Worm (Caenorhabditis elegans): Measurements from ENCODE around the gene T28F3.11.

T28F3.11 gene

DNA sequence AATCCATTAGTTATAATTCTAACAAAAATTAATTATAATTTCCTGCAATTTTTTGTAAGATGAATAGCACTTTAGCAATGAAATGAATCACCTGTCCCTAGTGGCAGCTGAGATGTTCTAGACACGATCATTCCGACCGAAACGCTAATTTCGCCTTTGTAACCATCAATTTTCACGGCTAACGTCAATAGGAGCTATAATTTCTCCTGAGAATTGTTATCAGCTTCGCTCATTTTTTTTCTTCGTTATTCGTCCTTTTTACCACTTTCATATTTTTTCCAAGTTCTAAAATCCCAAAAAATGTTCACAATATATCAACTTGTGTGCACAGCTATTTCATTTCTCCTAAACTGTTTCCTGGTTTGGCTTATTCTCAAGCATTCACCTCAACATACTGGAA, 26.2 kb downstream of the T28F3.11 start, which contains the start of gene str-187:
Gene str-187 (plus strand): TSS at position 301 of the 400 bp plus-strand sequence.
- TF ChIP-seq hlh-15 (tag; optimal IDR thresholded peaks at IDR 0.05): no peak
- TF ChIP-seq sox-4 (tag; optimal IDR thresholded peaks at IDR 0.05): no peak
- no peak for TF ChIP-seq unc-42 (tag; optimal IDR thresholded peaks at IDR 0.05)
- no peak for TF ChIP-seq madf-2 (tag; optimal IDR thresholded peaks at IDR 0.05)
- no peak for TF ChIP-seq eyg-1 (tag; optimal IDR thresholded peaks at IDR 0.05)
- TF ChIP-seq ceh-48 (tag; optimal IDR thresholded peaks at IDR 0.05): no peak
- no peak for TF ChIP-seq zip-5 (tag; optimal IDR thresholded peaks at IDR 0.05)
- TF ChIP-seq hlh-8 (tag; optimal IDR thresholded peaks at IDR 0.05): no peak
- TF ChIP-seq ztf-16 (tag; optimal IDR thresholded peaks at IDR 0.05): no peak
- TF ChIP-seq odd-2 (tag; optimal IDR thresholded peaks at IDR 0.05): no peak
- TF ChIP-seq ttx-3 (tag; optimal IDR thresholded peaks at IDR 0.05): no peak
- TF ChIP-seq ceh-9 (tag; optimal IDR thresholded peaks at IDR 0.05): no peak
- no peak for TF ChIP-seq fkh-10 (GFP tag; optimal IDR thresholded peaks at IDR 0.05)
- TF ChIP-seq gmeb-2 (tag; optimal IDR thresholded peaks at IDR 0.05): no peak
- no peak for TF ChIP-seq fkh-6 (tag; optimal IDR thresholded peaks at IDR 0.05)
- TF ChIP-seq ceh-24 (tag; optimal IDR thresholded peaks at IDR 0.05): no peak

DNA sequence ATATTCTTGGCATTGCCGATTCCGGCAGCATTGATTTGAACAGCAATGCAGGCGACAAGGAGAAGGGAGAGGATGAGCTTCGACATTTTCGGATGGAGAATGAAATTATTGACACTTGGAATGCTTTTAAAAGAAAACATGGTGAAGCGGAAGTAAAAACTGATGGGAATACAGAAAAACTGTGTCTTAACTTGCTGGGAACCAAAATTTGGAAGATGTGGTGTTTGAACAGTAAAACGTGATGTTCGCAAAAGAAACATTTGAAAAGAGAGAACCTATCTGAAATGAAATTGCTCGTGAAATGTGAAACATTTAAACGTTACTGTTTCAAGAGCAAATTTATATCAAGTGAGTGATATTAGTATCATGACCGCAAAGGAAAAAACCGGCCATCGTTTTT, 26.8 kb downstream of the T28F3.11 start, which contains the start of gene F26D10.13:
Gene F26D10.13 (minus strand): TSS at position 101 of the 400 bp plus-strand sequence.
- no peak for TF ChIP-seq npax-4 (tag; optimal IDR thresholded peaks at IDR 0.05)
- TF ChIP-seq eyg-1 (tag; optimal IDR thresholded peaks at IDR 0.05): no peak
- TF ChIP-seq unc-42 (tag; optimal IDR thresholded peaks at IDR 0.05): no peak
- TF ChIP-seq zip-5 (tag; optimal IDR thresholded peaks at IDR 0.05): no peak
- no peak for TF ChIP-seq ceh-2 (tag; optimal IDR thresholded peaks at IDR 0.05)
- TF ChIP-seq tbx-2 (tag; optimal IDR thresholded peaks at IDR 0.05): no peak
- no peak for TF ChIP-seq ahr-1 (tag; optimal IDR thresholded peaks at IDR 0.05)
- TF ChIP-seq ama-1 (optimal IDR thresholded peaks at IDR 0.05): no peak
- TF ChIP-seq fkh-10 (GFP tag; optimal IDR thresholded peaks at IDR 0.05): no peak
- no peak for TF ChIP-seq ceh-24 (tag; optimal IDR thresholded peaks at IDR 0.05)
- TF ChIP-seq ceh-18 (tag; optimal IDR thresholded peaks at IDR 0.05): no peak
- TF ChIP-seq nhr-232 (tag; optimal IDR thresholded peaks at IDR 0.05): no peak
- no peak for TF ChIP-seq rnt-1 (tag; optimal IDR thresholded peaks at IDR 0.05)
- TF ChIP-seq elt-4 (tag; optimal IDR thresholded peaks at IDR 0.05): no peak
- no peak for TF ChIP-seq C08G9.2 (tag; optimal IDR thresholded peaks at IDR 0.05)
- no peak for TF ChIP-seq gmeb-2 (tag; optimal IDR thresholded peaks at IDR 0.05)

DNA sequence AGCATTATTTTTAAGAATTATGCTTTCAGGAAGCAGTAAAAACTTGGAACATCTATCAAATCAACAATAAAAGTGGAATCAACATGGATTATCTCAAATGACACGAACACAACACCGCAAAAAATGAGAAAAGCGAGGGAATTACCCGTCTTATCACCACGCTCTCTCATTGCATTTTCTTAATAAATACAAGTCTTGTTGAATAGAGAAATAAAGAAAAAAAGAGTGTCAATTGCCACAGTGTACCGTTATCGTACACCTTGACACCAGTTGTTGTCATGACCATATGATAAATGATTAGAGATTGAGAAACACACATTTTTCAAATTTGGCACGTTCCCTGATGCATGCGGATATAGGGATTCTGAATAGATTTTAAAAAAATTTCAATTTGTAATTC, 27.8 kb downstream of the T28F3.11 start:
- TF ChIP-seq pat-9 (tag; optimal IDR thresholded peaks at IDR 0.05) (no peak), elt-2 (tag; optimal IDR thresholded peaks at IDR 0.05) (peak; percentile 83)

DNA sequence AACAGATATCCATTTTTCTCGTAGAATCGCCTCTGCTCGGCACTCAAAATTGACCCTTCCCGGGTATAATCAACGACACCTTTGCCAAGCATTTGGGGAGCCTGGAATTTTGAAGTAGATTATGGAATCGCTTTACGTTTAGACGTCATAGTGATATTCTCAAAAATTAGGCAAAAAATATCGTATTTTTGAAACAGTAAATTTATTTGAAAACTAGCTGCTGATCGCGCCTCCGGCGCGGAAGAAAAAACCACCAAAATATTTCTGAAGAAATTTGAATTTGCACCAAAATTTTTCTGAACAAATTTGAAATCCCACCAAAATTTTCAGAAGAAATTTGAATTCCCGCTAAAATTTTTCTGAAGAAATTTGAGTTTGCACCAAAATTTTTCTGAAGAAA, 29.1 kb downstream of the T28F3.11 start, which contains the start of gene ZK550.6:
Gene ZK550.6 (minus strand): TSS at position 101 of the 400 bp plus-strand sequence.
- TF ChIP-seq ceh-6 (GFP tag; optimal IDR thresholded peaks at IDR 0.05): no peak
- no peak for TF ChIP-seq ceh-45 (GFP tag; IDR thresholded peaks at IDR 0.05)
- TF ChIP-seq hlh-15 (tag; optimal IDR thresholded peaks at IDR 0.05): no peak
- TF ChIP-seq C38D4.7 (GFP tag; optimal IDR thresholded peaks at IDR 0.05): no peak
- TF ChIP-seq fax-1 (tag; optimal IDR thresholded peaks at IDR 0.05): no peak
- no peak for TF ChIP-seq nhr-232 (tag; optimal IDR thresholded peaks at IDR 0.05)
- TF ChIP-seq npax-4 (tag; optimal IDR thresholded peaks at IDR 0.05): no peak
- TF ChIP-seq syd-9 (tag; optimal IDR thresholded peaks at IDR 0.05): no peak
- no peak for TF ChIP-seq unc-3 (GFP tag; conservative IDR thresholded peaks at IDR 0.05)
- TF ChIP-seq unc-3 (tag; optimal IDR thresholded peaks at IDR 0.05): no peak
- TF ChIP-seq pros-1 (tag; optimal IDR thresholded peaks at IDR 0.05): no peak
- TF ChIP-seq rnt-1 (tag; optimal IDR thresholded peaks at IDR 0.05): no peak
- no peak for TF ChIP-seq pat-9 (tag; optimal IDR thresholded peaks at IDR 0.05)
- TF ChIP-seq elt-2 (tag; optimal IDR thresholded peaks at IDR 0.05): no peak
- no peak for TF ChIP-seq hlh-30 (tag; optimal IDR thresholded peaks at IDR 0.05; ENCODE audit: insufficient read depth)
- no peak for TF ChIP-seq K09A11.1 (tag; optimal IDR thresholded peaks at IDR 0.05; ENCODE audit: insufficient read depth)
- TF ChIP-seq K02D7.2 (tag; optimal IDR thresholded peaks at IDR 0.05): no peak
- no peak for TF ChIP-seq zip-5 (tag; optimal IDR thresholded peaks at IDR 0.05)
- TF ChIP-seq hlh-8 (tag; optimal IDR thresholded peaks at IDR 0.05): no peak
- no peak for TF ChIP-seq pha-4 (tag; optimal IDR thresholded peaks at IDR 0.05)
